Worm (Caenorhabditis elegans) whole organism, L2 larva: ENCODE data around the gene elt-7.

Source experiments
- alr-1 ChIP-seq: fragments of 150-350 bp; optimal IDR thresholded peaks from 2 replicates; lab custom pipeline; 2014; ENCODE audit warnings: missing biosample characterization, missing genetic modification characterization
- ama-1 ChIP-seq: fragments of 150-350 bp; optimal IDR thresholded peaks from 2 replicates; lab custom pipeline; 2018; ENCODE audit warnings: inconsistent platforms
- egl-27 ChIP-seq: sonication (generic microtip); optimal IDR thresholded peaks from 3 replicates; lab custom pipeline; 2017; ENCODE audit warnings: missing biosample characterization, missing genetic modification reagents, missing genetic modification characterization
- elt-1 ChIP-seq: fragments of 150-350 bp; optimal IDR thresholded peaks from 2 replicates; lab custom pipeline; 2014; ENCODE audit warnings: missing biosample characterization, missing genetic modification characterization
- lin-39 ChIP-seq: fragments of 150-350 bp; optimal IDR thresholded peaks from 2 replicates; lab custom pipeline; 2014; ENCODE audit warnings: missing biosample characterization, missing genetic modification reagents, missing genetic modification characterization
- nhr-11 ChIP-seq: fragments of 150-350 bp; optimal IDR thresholded peaks from 2 replicates; lab custom pipeline; 2014; ENCODE audit warnings: missing biosample characterization, missing genetic modification characterization
- skn-1 ChIP-seq: sonication (generic microtip); optimal IDR thresholded peaks from 2 replicates; lab custom pipeline; 2017; ENCODE audit warnings: missing biosample characterization, missing genetic modification characterization
- unc-55 ChIP-seq: fragments of 150-350 bp; sonication (generic microtip); optimal IDR thresholded peaks from 3 replicates; lab custom pipeline; 2014; ENCODE audit warnings: missing biosample characterization, missing genetic modification reagents, missing genetic modification characterization
- unc-62 ChIP-seq: fragments of 150-350 bp; optimal IDR thresholded peaks from 2 replicates; lab custom pipeline; 2014; ENCODE audit warnings: missing biosample characterization, missing genetic modification reagents, missing genetic modification characterization
- ztf-11 ChIP-seq: sonication (generic microtip); optimal IDR thresholded peaks from 2 replicates; lab custom pipeline; 2017; ENCODE audit warnings: missing biosample characterization, missing genetic modification characterization

DNA sequence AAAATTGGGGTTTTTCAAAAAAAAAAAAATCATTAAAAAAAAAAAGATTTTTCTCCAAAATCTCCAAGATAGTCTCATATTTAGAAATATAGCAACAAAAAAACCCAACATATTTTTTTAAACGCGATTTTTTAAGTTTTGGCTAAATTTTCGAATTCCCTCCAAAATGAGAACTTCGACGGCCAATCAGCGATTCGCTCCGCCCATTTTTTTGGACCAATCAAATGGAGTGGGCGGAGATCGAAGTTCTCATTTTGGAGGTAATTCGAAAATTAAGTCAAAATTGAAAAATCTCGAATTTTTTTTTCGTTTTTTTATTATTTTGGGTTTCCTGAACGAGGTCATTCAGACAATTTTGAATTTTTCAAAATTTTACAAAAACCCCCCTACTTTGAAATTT is 43.4 kb downstream of the elt-7 start:
- TF ChIP-seq nhr-11 (tag; lab: Kevin White, UChicago) (no peak), egl-27 (tag; lab: Kevin White, UChicago) (no peak), lin-39 (tag; lab: Kevin White, UChicago) (no peak), unc-55 (GFP tag; lab: Kevin White, UChicago) (no peak), ztf-11 (tag; lab: Kevin White, UChicago) (no peak), ama-1 (lab: Kevin White, UChicago) (no peak), elt-1 (tag; lab: Kevin White, UChicago) (no peak), skn-1 (tag; lab: Kevin White, UChicago) (no peak), alr-1 (tag; lab: Kevin White, UChicago) (no peak), unc-62 (no peak)
